Comparison of ENCODE assay signal across 2 fruit fly cellular contexts in genomic region chrX:11683480-11683879, dm6.
A peak's percentile ranks its signal among the peaks of the same experiment; 100 is the strongest.
TF ChIP-seq lines count a peak whose summit lies in the region.

No protein-coding gene starts in this region.

TF ChIP-seq in whole organism, adult, 20 proteins besides CTCF, POLR2A, EP300 and RAD21 (continued from another document):
- TF ChIP-seq toe (GFP tag; optimal IDR thresholded peaks at IDR 0.05; lab: Kevin White, UChicago) = no peak

TF ChIP-seq in whole organism, embryonic, 481 proteins besides CTCF, POLR2A, EP300 and RAD21 (continued from another document and continues in another):
- TF ChIP-seq sd (tag; optimal IDR thresholded peaks at IDR 0.05; lab: Kevin White, UChicago) (no peak), h (optimal IDR thresholded peaks at IDR 0.05; lab: Kevin White, UChicago) (no peak), BtbVII (GFP tag; optimal IDR thresholded peaks at IDR 0.05; lab: Kevin White, UChicago) (peak; percentile 4), Mad (GFP tag; optimal IDR thresholded peaks at IDR 0.05; lab: Kevin White, UChicago) (no peak), unc-4 (GFP tag; IDR thresholded peaks at IDR 0.05; lab: Robert Waterston, UW; ENCODE audit: partially characterized antibody) (no peak), CG4424 (GFP tag; optimal IDR thresholded peaks at IDR 0.05; lab: Kevin White, UChicago) (no peak), CG17361 (GFP tag; IDR thresholded peaks at IDR 0.05; lab: Robert Waterston, UW) (no peak), Bteb2 (GFP tag; optimal IDR thresholded peaks at IDR 0.05; lab: Kevin White, UChicago) (no peak), CG6175 (GFP tag; IDR thresholded peaks at IDR 0.05; lab: Robert Waterston, UW) (no peak), E2f1 (GFP tag; IDR thresholded peaks at IDR 0.05; lab: Robert Waterston, UW) (no peak), tx (GFP tag; optimal IDR thresholded peaks at IDR 0.05; lab: Kevin White, UChicago) (no peak), NFAT (GFP tag; IDR thresholded peaks at IDR 0.05; lab: Robert Waterston, UW) (no peak), grau (tag; optimal IDR thresholded peaks at IDR 0.05; lab: Kevin White, UChicago) (no peak), D19B (GFP tag; optimal IDR thresholded peaks at IDR 0.05; lab: Kevin White, UChicago) (no peak), zen2 (GFP tag; IDR thresholded peaks at IDR 0.05; lab: Robert Waterston, UW; ENCODE audit: partially characterized antibody) (no peak), Usf (GFP tag; optimal IDR thresholded peaks at IDR 0.05; lab: Kevin White, UChicago) (no peak), Lim3 (GFP tag; IDR thresholded peaks at IDR 0.05; lab: Robert Waterston, UW) (no peak), Mrtf (GFP tag; IDR thresholded peaks at IDR 0.05; lab: Robert Waterston, UW) (no peak), CG32767 (GFP tag; IDR thresholded peaks at IDR 0.05; lab: Robert Waterston, UW) (no peak), CG18619 (GFP tag; optimal IDR thresholded peaks at IDR 0.05; lab: Kevin White, UChicago) (no peak), caup (GFP tag; optimal IDR thresholded peaks at IDR 0.05; lab: Kevin White, UChicago; ENCODE audit: severe bottlenecking) (peak; percentile 6), CG3726 (GFP tag; IDR thresholded peaks at IDR 0.05; lab: Robert Waterston, UW) (no peak), Med (GFP tag; lab: Kevin White, UChicago) (peak; percentile 61), CG1832 (GFP tag; optimal IDR thresholded peaks at IDR 0.05; lab: Kevin White, UChicago) (no peak), CG3847 (GFP tag; IDR thresholded peaks at IDR 0.05; lab: Robert Waterston, UW) (no peak), yki (optimal IDR thresholded peaks at IDR 0.05; lab: Kevin White, UChicago) (no peak), tgo (GFP tag; IDR thresholded peaks at IDR 0.05; lab: Robert Waterston, UW) (no peak), crol (GFP tag; IDR thresholded peaks at IDR 0.05; lab: Robert Waterston, UW) (peak; percentile 73), CG2116 (GFP tag; optimal IDR thresholded peaks at IDR 0.05; lab: Kevin White, UChicago) (no peak), Bgb (GFP tag; IDR thresholded peaks at IDR 0.05; lab: Robert Waterston, UW; ENCODE audit: partially characterized antibody) (0 out of 2 replicates have a peak, but pooled peaks have one; percentile 11), Lhr (GFP tag; optimal IDR thresholded peaks at IDR 0.05; lab: Kevin White, UChicago) (no peak), CG17802 (tag; optimal IDR thresholded peaks at IDR 0.05; lab: Kevin White, UChicago) (no peak), CG12071 (GFP tag; optimal IDR thresholded peaks at IDR 0.05; lab: Kevin White, UChicago) (no peak), CG11093 (GFP tag; IDR thresholded peaks at IDR 0.05; lab: Robert Waterston, UW) (no peak), Hr51 (GFP tag; optimal IDR thresholded peaks at IDR 0.05; lab: Kevin White, UChicago) (no peak), Atf-2 (GFP tag; optimal IDR thresholded peaks at IDR 0.05; lab: Kevin White, UChicago) (no peak), esg (GFP tag; conservative IDR thresholded peaks at IDR 0.05; lab: Robert Waterston, UW) (no peak), CG6272 (GFP tag; IDR thresholded peaks at IDR 0.05; lab: Robert Waterston, UW) (no peak), CG11504 (tag; optimal IDR thresholded peaks at IDR 0.05; lab: Kevin White, UChicago) (no peak), CG3838 (GFP tag; optimal IDR thresholded peaks at IDR 0.05; lab: Kevin White, UChicago) (no peak), BEAF-32 (GFP tag; optimal IDR thresholded peaks at IDR 0.05; lab: Kevin White, UChicago) (no peak), maf-S (GFP tag; optimal IDR thresholded peaks at IDR 0.05; lab: Kevin White, UChicago) (no peak), Xrp1 (GFP tag; IDR thresholded peaks at IDR 0.05; lab: Robert Waterston, UW) (no peak), CG34422 (GFP tag; IDR thresholded peaks at IDR 0.05; lab: Robert Waterston, UW) (no peak; the same call in 2 of the 3 replicates), CG8281 (tag; optimal IDR thresholded peaks at IDR 0.05; lab: Kevin White, UChicago) (no peak), Adf1 (GFP tag; IDR thresholded peaks at IDR 0.05; lab: Robert Waterston, UW) (peak; percentile 89), nom (GFP tag; optimal IDR thresholded peaks at IDR 0.05; lab: Kevin White, UChicago) (peak; percentile 35), mirr (GFP tag; optimal IDR thresholded peaks at IDR 0.05; lab: Kevin White, UChicago) (peak; percentile 39), CG12769 (tag; optimal IDR thresholded peaks at IDR 0.05; lab: Kevin White, UChicago) (peak; percentile 12), Hr39 (optimal IDR thresholded peaks at IDR 0.05; lab: Kevin White, UChicago) (no peak), ash1 (GFP tag; optimal IDR thresholded peaks at IDR 0.05; lab: Kevin White, UChicago) (no peak), CG1792 (GFP tag; optimal IDR thresholded peaks at IDR 0.05; lab: Kevin White, UChicago) (no peak), otp (GFP tag; IDR thresholded peaks at IDR 0.05; lab: Robert Waterston, UW) (no peak), da (GFP tag; optimal IDR thresholded peaks at IDR 0.05; lab: Kevin White, UChicago) (no peak), CG33213 (GFP tag; optimal IDR thresholded peaks at IDR 0.05; lab: Kevin White, UChicago) (no peak), Nf-YA (GFP tag; IDR thresholded peaks at IDR 0.05; lab: Robert Waterston, UW) (no peak), Ada2b (GFP tag; IDR thresholded peaks at IDR 0.05; lab: Robert Waterston, UW) (no peak), Hmr (GFP tag; optimal IDR thresholded peaks at IDR 0.05; lab: Kevin White, UChicago) (peak; percentile 19), sug (tag; optimal IDR thresholded peaks at IDR 0.05; lab: Kevin White, UChicago) (peak; percentile 96), HLH3B (GFP tag; IDR thresholded peaks at IDR 0.05; lab: Robert Waterston, UW) (no peak), CG6813 (GFP tag; optimal IDR thresholded peaks at IDR 0.05; lab: Kevin White, UChicago) (no peak), CG10565 (GFP tag; optimal IDR thresholded peaks at IDR 0.05; lab: Kevin White, UChicago) (no peak), Side (GFP tag; optimal IDR thresholded peaks at IDR 0.05; lab: Kevin White, UChicago) (no peak), CG12219 (GFP tag; optimal IDR thresholded peaks at IDR 0.05; lab: Kevin White, UChicago) (no peak), CG1024 (GFP tag; IDR thresholded peaks at IDR 0.05; lab: Robert Waterston, UW) (no peak), kay (GFP tag; optimal IDR thresholded peaks at IDR 0.05; lab: Kevin White, UChicago) (no peak), mld (GFP tag; IDR thresholded peaks at IDR 0.05; lab: Robert Waterston, UW; ENCODE audit: partially characterized antibody) (no peak), wdn (GFP tag; IDR thresholded peaks at IDR 0.05; lab: Robert Waterston, UW) (no peak), CG4360 (GFP tag; IDR thresholded peaks at IDR 0.05; lab: Robert Waterston, UW) (peak; percentile 51; the same call in 1 of the 2 replicates), CG6654 (GFP tag; optimal IDR thresholded peaks at IDR 0.05; lab: Kevin White, UChicago) (no peak), sob (GFP tag; IDR thresholded peaks at IDR 0.05; lab: Robert Waterston, UW) (no peak), CG8290 (GFP tag; optimal IDR thresholded peaks at IDR 0.05; lab: Kevin White, UChicago) (no peak), CG8290 (tag; optimal IDR thresholded peaks at IDR 0.05; lab: Kevin White, UChicago) (peak in 1 of 2 experiments; percentile 13), CG10209 (GFP tag; optimal IDR thresholded peaks at IDR 0.05; lab: Kevin White, UChicago) (no peak), tll (GFP tag; optimal IDR thresholded peaks at IDR 0.05; lab: Kevin White, UChicago) (no peak), knrl (GFP tag; IDR thresholded peaks at IDR 0.05; lab: Robert Waterston, UW; ENCODE audit: partially characterized antibody) (no peak), CG9727 (GFP tag; optimal IDR thresholded peaks at IDR 0.05; lab: Kevin White, UChicago) (no peak), CG9932 (GFP tag; IDR thresholded peaks at IDR 0.05; lab: Robert Waterston, UW) (0 out of 2 replicates have a peak, but pooled peaks have one; percentile 17), vvl (GFP tag; IDR thresholded peaks at IDR 0.05; lab: Robert Waterston, UW) (no peak), Doc2 (GFP tag; IDR thresholded peaks at IDR 0.05; lab: Robert Waterston, UW) (no peak), HLH54F (GFP tag; optimal IDR thresholded peaks at IDR 0.05; lab: Kevin White, UChicago) (no peak), CG15601 (tag; optimal IDR thresholded peaks at IDR 0.05; lab: Kevin White, UChicago) (no peak), CG3163 (GFP tag; optimal IDR thresholded peaks at IDR 0.05; lab: Kevin White, UChicago) (no peak), CG3065 (GFP tag; optimal IDR thresholded peaks at IDR 0.05; lab: Kevin White, UChicago) (no peak), pnt (GFP tag; optimal IDR thresholded peaks at IDR 0.05; lab: Kevin White, UChicago) (no peak), ham (GFP tag; IDR thresholded peaks at IDR 0.05; lab: Robert Waterston, UW) (no peak), fd3F (GFP tag; optimal IDR thresholded peaks at IDR 0.05; lab: Kevin White, UChicago) (no peak), HLH4C (GFP tag; IDR thresholded peaks at IDR 0.05; lab: Robert Waterston, UW; ENCODE audit: partially characterized antibody) (no peak), chn (GFP tag; optimal IDR thresholded peaks at IDR 0.05; lab: Kevin White, UChicago) (no peak), bsh (GFP tag; optimal IDR thresholded peaks at IDR 0.05; lab: Kevin White, UChicago) (no peak), grn (GFP tag; optimal IDR thresholded peaks at IDR 0.05; lab: Kevin White, UChicago) (no peak), slbo (GFP tag; IDR thresholded peaks at IDR 0.05; lab: Robert Waterston, UW) (no peak), ro (GFP tag; IDR thresholded peaks at IDR 0.05; lab: Robert Waterston, UW) (no peak), lola (GFP tag; optimal IDR thresholded peaks at IDR 0.05; lab: Kevin White, UChicago) (no peak), CG11247 (GFP tag; IDR thresholded peaks at IDR 0.05; lab: Robert Waterston, UW) (no peak), CG12744 (GFP tag; optimal IDR thresholded peaks at IDR 0.05; lab: Kevin White, UChicago) (no peak), Optix (GFP tag; IDR thresholded peaks at IDR 0.05; lab: Robert Waterston, UW) (no peak), sens (GFP tag; lab: Kevin White, UChicago) (peak; percentile 18), Dip2 (GFP tag; IDR thresholded peaks at IDR 0.05; lab: Robert Waterston, UW) (no peak), CG7372 (GFP tag; IDR thresholded peaks at IDR 0.05; lab: Robert Waterston, UW) (no peak), ab (GFP tag; optimal IDR thresholded peaks at IDR 0.05; lab: Kevin White, UChicago) (no peak), Deaf1 (tag; optimal IDR thresholded peaks at IDR 0.05; lab: Kevin White, UChicago) (peak; percentile 85), Scr (GFP tag; IDR thresholded peaks at IDR 0.05; lab: Robert Waterston, UW; ENCODE audit: partially characterized antibody) (no peak), kah (GFP tag; optimal IDR thresholded peaks at IDR 0.05; lab: Kevin White, UChicago) (no peak), CkIIα-i1 (GFP tag; IDR thresholded peaks at IDR 0.05; lab: Robert Waterston, UW) (no peak), CG4820 (GFP tag; optimal IDR thresholded peaks at IDR 0.05; lab: Kevin White, UChicago) (no peak), Jarid2 (GFP tag; optimal IDR thresholded peaks at IDR 0.05; lab: Kevin White, UChicago) (peak; percentile 17), Awh (GFP tag; IDR thresholded peaks at IDR 0.05; lab: Robert Waterston, UW) (no peak), Hand (GFP tag; optimal IDR thresholded peaks at IDR 0.05; lab: Kevin White, UChicago) (no peak), CG11696 (GFP tag; IDR thresholded peaks at IDR 0.05; lab: Robert Waterston, UW) (no peak), Fer1 (GFP tag; optimal IDR thresholded peaks at IDR 0.05; lab: Kevin White, UChicago) (peak; percentile 24), ftz-f1 (GFP tag; optimal IDR thresholded peaks at IDR 0.05; lab: Kevin White, UChicago) (peak; percentile 28), CG10543 (GFP tag; optimal IDR thresholded peaks at IDR 0.05; lab: Kevin White, UChicago) (peak; percentile 71), CG15696 (tag; optimal IDR thresholded peaks at IDR 0.05; lab: Kevin White, UChicago) (no peak), ci (GFP tag; IDR thresholded peaks at IDR 0.05; lab: Robert Waterston, UW) (0 out of 3 replicates have a peak, but pooled peaks have one; percentile 30), pho (GFP tag; optimal IDR thresholded peaks at IDR 0.05; lab: Kevin White, UChicago) (no peak), Dp (GFP tag; optimal IDR thresholded peaks at IDR 0.05; lab: Kevin White, UChicago) (no peak), Eip74EF (GFP tag; optimal IDR thresholded peaks at IDR 0.05; lab: Kevin White, UChicago) (no peak), GATAe (GFP tag; conservative IDR thresholded peaks at IDR 0.05; lab: Robert Waterston, UW) (peak; percentile 54), CG3281 (GFP tag; optimal IDR thresholded peaks at IDR 0.05; lab: Kevin White, UChicago) (no peak), sna (GFP tag; IDR thresholded peaks at IDR 0.05; lab: Robert Waterston, UW; ENCODE audit: partially characterized antibody) (no peak), dm (GFP tag; optimal IDR thresholded peaks at IDR 0.05; lab: Kevin White, UChicago) (no peak), Fer2 (tag; optimal IDR thresholded peaks at IDR 0.05; lab: Kevin White, UChicago) (no peak), ttk (GFP tag; IDR thresholded peaks at IDR 0.05; lab: Robert Waterston, UW) (no peak), CG11085 (GFP tag; IDR thresholded peaks at IDR 0.05; lab: Robert Waterston, UW) (no peak), gfzf (GFP tag; optimal IDR thresholded peaks at IDR 0.05; lab: Kevin White, UChicago) (no peak), pb (GFP tag; optimal IDR thresholded peaks at IDR 0.05; lab: Kevin White, UChicago) (peak; percentile 22), CG10366 (GFP tag; IDR thresholded peaks at IDR 0.05; lab: Robert Waterston, UW) (no peak), CG4707 (GFP tag; optimal IDR thresholded peaks at IDR 0.05; lab: Kevin White, UChicago) (no peak), tap (tag; optimal IDR thresholded peaks at IDR 0.05; lab: Kevin White, UChicago) (no peak), dysf (GFP tag; IDR thresholded peaks at IDR 0.05; lab: Robert Waterston, UW) (no peak), CG34376 (GFP tag; optimal IDR thresholded peaks at IDR 0.05; lab: Kevin White, UChicago) (peak; percentile 72), Abd-B (GFP tag; optimal IDR thresholded peaks at IDR 0.05; lab: Kevin White, UChicago) (no peak), CG13296 (GFP tag; optimal IDR thresholded peaks at IDR 0.05; lab: Kevin White, UChicago) (no peak), HmgZ (tag; optimal IDR thresholded peaks at IDR 0.05; lab: Kevin White, UChicago) (peak; percentile 26), CG2678 (tag; optimal IDR thresholded peaks at IDR 0.05; lab: Kevin White, UChicago) (no peak), Drgx (GFP tag; IDR thresholded peaks at IDR 0.05; lab: Robert Waterston, UW) (peak; percentile 35; the same call in 1 of the 2 replicates), Sry-β (GFP tag; optimal IDR thresholded peaks at IDR 0.05; lab: Kevin White, UChicago) (no peak)
